Worm (Caenorhabditis elegans) whole organism, L1 larva: ENCODE results near the gene F14F9.5.
A peak's percentile ranks its signal among the peaks of the same experiment; 100 is the strongest.

Experiments
- C16A3.4 ChIP-seq: fragments of 150-350 bp; optimal IDR thresholded peaks from 2 replicates; lab custom pipeline; 2014; ENCODE audit warnings: missing biosample characterization, missing genetic modification characterization
- Y116A8C.19 ChIP-seq: sonication (generic microtip); optimal IDR thresholded peaks from 2 replicates; lab custom pipeline; 2016; ENCODE audit warnings: missing compliant biosample characterization, missing genetic modification characterization, borderline replicate concordance
- alr-1 ChIP-seq: fragments of 200-800 bp; sonication (Bioruptor generic); optimal IDR thresholded peaks from 2 replicates; lab custom pipeline; 2018; ENCODE audit warnings: borderline replicate concordance, mild to moderate bottlenecking, missing genetic modification characterization, missing compliant biosample characterization
- ama-1 ChIP-seq: fragments of 150-350 bp; optimal IDR thresholded peaks from 2 replicates; lab custom pipeline; 2014
- blmp-1 ChIP-seq: fragments of 150-350 bp; optimal IDR thresholded peaks from 2 replicates; lab custom pipeline; 2014; ENCODE audit warnings: missing biosample characterization, missing genetic modification characterization
- ceh-63 ChIP-seq: fragments of 200-800 bp; sonication (Bioruptor generic); optimal IDR thresholded peaks from 2 replicates; lab custom pipeline; 2018; ENCODE audit warnings: mild to moderate bottlenecking, missing genetic modification characterization, missing compliant biosample characterization
- ceh-8 ChIP-seq: fragments of 200-800 bp; sonication (Bioruptor generic); optimal IDR thresholded peaks from 2 replicates; lab custom pipeline; 2018; ENCODE audit warnings: mild to moderate bottlenecking, missing genetic modification characterization, moderate library complexity, missing compliant biosample characterization
- ceh-82 ChIP-seq, 3 experiments: fragments of 150-350 bp in 1 of 3; sonication (generic microtip) in 2 of 3; optimal IDR thresholded peaks; 2 replicates each; lab custom pipeline; 2014 to 2017; ENCODE audit warnings: missing biosample characterization in 3 of 3, missing genetic modification characterization in 3 of 3
- ces-1 ChIP-seq: fragments of 150-350 bp; optimal IDR thresholded peaks from 2 replicates; lab custom pipeline; 2014; ENCODE audit warnings: missing biosample characterization, missing genetic modification reagents, missing genetic modification characterization
- dpl-1 ChIP-seq, 3 experiments: fragments of 150-350 bp in 2 of 3; sonication (generic microtip) in 1 of 3; optimal IDR thresholded peaks; 2 replicates each; lab custom pipeline; 2014 to 2017; ENCODE audit warnings: missing biosample characterization in 3 of 3, missing genetic modification characterization in 3 of 3, missing genetic modification reagents in 3 of 3
- dsc-1 ChIP-seq: sonication (generic microtip); optimal IDR thresholded peaks from 2 replicates; lab custom pipeline; 2016; ENCODE audit warnings: mild to moderate bottlenecking, missing genetic modification characterization, missing compliant biosample characterization
- efl-1 ChIP-seq, 4 experiments: fragments of 150-350 bp; optimal IDR thresholded peaks in 3 of 4; peaks in 1 of 4; 1 replicate in 1 of 4; 2 replicates in 3 of 4; lab custom pipeline; 2014; ENCODE audit warnings: missing biosample characterization in 2 of 4, missing genetic modification characterization in 2 of 4, missing genetic modification reagents in 2 of 4
- efl-3 ChIP-seq: fragments of 200-800 bp; sonication (Bioruptor generic); optimal IDR thresholded peaks from 2 replicates; lab custom pipeline; 2018; ENCODE audit warnings: mild to moderate bottlenecking, missing genetic modification characterization, missing compliant biosample characterization
- egl-27 ChIP-seq, 2 experiments: fragments of 150-350 bp in 1 of 2; sonication (generic microtip); optimal IDR thresholded peaks; 3 replicates each; lab custom pipeline; 2017 to 2018; ENCODE audit warnings: missing biosample characterization in 2 of 2, missing genetic modification characterization in 2 of 2, missing genetic modification reagents in 2 of 2
- fkh-10 ChIP-seq: sonication (generic microtip); optimal IDR thresholded peaks from 2 replicates; lab custom pipeline; 2017; ENCODE audit warnings: missing biosample characterization, missing genetic modification reagents, missing genetic modification characterization
- fkh-4 ChIP-seq: sonication (generic microtip); optimal IDR thresholded peaks from 2 replicates; lab custom pipeline; 2016; ENCODE audit warnings: missing compliant biosample characterization, missing genetic modification characterization, borderline replicate concordance
- fkh-8 ChIP-seq: sonication (generic microtip); optimal IDR thresholded peaks from 2 replicates; lab custom pipeline; 2016; ENCODE audit warnings: mild to moderate bottlenecking, missing genetic modification characterization, missing compliant biosample characterization
- fos-1 ChIP-seq: fragments of 150-350 bp; optimal IDR thresholded peaks from 2 replicates; lab custom pipeline; 2014; ENCODE audit warnings: missing biosample characterization, missing genetic modification characterization
- hlh-17 ChIP-seq: fragments of 200-800 bp; sonication (Bioruptor generic); optimal IDR thresholded peaks from 2 replicates; lab custom pipeline; 2018; ENCODE audit warnings: missing genetic modification characterization, mild to moderate bottlenecking, missing compliant biosample characterization, moderate library complexity, borderline replicate concordance
- hpl-2 ChIP-seq: fragments of 150-350 bp; optimal IDR thresholded peaks from 2 replicates; lab custom pipeline; 2014; ENCODE audit warnings: missing biosample characterization, missing genetic modification reagents, missing genetic modification characterization
- irx-1 ChIP-seq: sonication (generic microtip); optimal IDR thresholded peaks from 2 replicates; lab custom pipeline; 2016; ENCODE audit warnings: missing genetic modification characterization, missing compliant biosample characterization
- jun-1 ChIP-seq: fragments of 150-350 bp; optimal IDR thresholded peaks from 2 replicates; lab custom pipeline; 2014; ENCODE audit warnings: missing biosample characterization, missing genetic modification reagents, missing genetic modification characterization
- lin-14 ChIP-seq: fragments of 200-800 bp; sonication (Bioruptor generic); optimal IDR thresholded peaks from 2 replicates; lab custom pipeline; 2018; ENCODE audit warnings: mild to moderate bottlenecking, missing genetic modification characterization, moderate library complexity, missing compliant biosample characterization
- lin-35 ChIP-seq, 2 experiments: fragments of 150-350 bp; optimal IDR thresholded peaks; 2 replicates each; lab custom pipeline; 2014; ENCODE audit warnings: missing biosample characterization in 2 of 2, missing genetic modification characterization in 2 of 2, missing genetic modification reagents in 2 of 2
- lir-3 ChIP-seq: sonication (generic microtip); optimal IDR thresholded peaks from 2 replicates; lab custom pipeline; 2016; ENCODE audit warnings: mild to moderate bottlenecking, missing genetic modification characterization, moderate library complexity, missing compliant biosample characterization; ENCODE audit not compliant: poor library complexity
- lsy-2 ChIP-seq, 2 experiments: fragments of 150-350 bp; optimal IDR thresholded peaks; 2 replicates each; lab custom pipeline; 2014; ENCODE audit warnings: missing biosample characterization in 2 of 2, missing genetic modification characterization in 2 of 2
- mef-2 ChIP-seq: fragments of 150-350 bp; optimal IDR thresholded peaks from 2 replicates; lab custom pipeline; 2014; ENCODE audit warnings: missing biosample characterization, missing genetic modification characterization
- mep-1 ChIP-seq: fragments of 150-350 bp; optimal IDR thresholded peaks from 2 replicates; lab custom pipeline; 2014; ENCODE audit warnings: missing biosample characterization, missing genetic modification characterization
- nhr-12 ChIP-seq: sonication (generic microtip); optimal IDR thresholded peaks from 2 replicates; lab custom pipeline; 2017; ENCODE audit warnings: missing biosample characterization, missing genetic modification characterization
- nhr-19 ChIP-seq: fragments of 200-800 bp; sonication (Bioruptor generic); conservative IDR thresholded peaks from 2 replicates; pipeline ENCODE4 v1.3.6; 2022; ENCODE audit warnings: missing genetic modification characterization, missing compliant biosample characterization
- nhr-20 ChIP-seq: sonication (generic microtip); optimal IDR thresholded peaks from 2 replicates; lab custom pipeline; 2016; ENCODE audit warnings: mild to moderate bottlenecking, missing genetic modification characterization, missing compliant biosample characterization
- nhr-237 ChIP-seq: fragments of 150-350 bp; optimal IDR thresholded peaks from 2 replicates; lab custom pipeline; 2014; ENCODE audit warnings: missing biosample characterization, missing genetic modification characterization
- nhr-28 ChIP-seq: fragments of 150-350 bp; optimal IDR thresholded peaks from 2 replicates; lab custom pipeline; 2014; ENCODE audit warnings: missing biosample characterization, missing genetic modification characterization
- nhr-47 ChIP-seq: sonication (generic microtip); optimal IDR thresholded peaks from 2 replicates; lab custom pipeline; 2016; ENCODE audit warnings: mild to moderate bottlenecking, missing genetic modification characterization, moderate library complexity, missing compliant biosample characterization
- nhr-71 ChIP-seq: sonication (generic microtip); optimal IDR thresholded peaks from 2 replicates; lab custom pipeline; 2016; ENCODE audit warnings: mild to moderate bottlenecking, missing genetic modification characterization, moderate library complexity, missing compliant biosample characterization
- nhr-77 ChIP-seq: fragments of 150-350 bp; optimal IDR thresholded peaks from 2 replicates; lab custom pipeline; 2014; ENCODE audit warnings: missing biosample characterization, missing genetic modification characterization
- nhr-84 ChIP-seq: sonication (generic microtip); optimal IDR thresholded peaks from 2 replicates; lab custom pipeline; 2017; ENCODE audit warnings: missing biosample characterization, missing genetic modification characterization
- nhr-85 ChIP-seq: sonication (generic microtip); peaks from one replicate; lab custom pipeline; 2016; ENCODE audit warnings: missing genetic modification characterization, inconsistent platforms, missing compliant biosample characterization
- pag-3 ChIP-seq: sonication (generic microtip); optimal IDR thresholded peaks from 2 replicates; lab custom pipeline; 2017; ENCODE audit warnings: missing genetic modification characterization, mild to moderate bottlenecking, missing compliant biosample characterization, antibody characterized with exemption, borderline replicate concordance; ENCODE audit not compliant: insufficient read depth
- pax-3 ChIP-seq: fragments of 200-800 bp; sonication (Bioruptor generic); optimal IDR thresholded peaks from 2 replicates; lab custom pipeline; 2018; ENCODE audit warnings: mild to moderate bottlenecking, missing genetic modification characterization, moderate library complexity, missing compliant biosample characterization
- pqm-1 ChIP-seq: sonication (generic microtip); optimal IDR thresholded peaks from 3 replicates; lab custom pipeline; 2017; ENCODE audit warnings: missing biosample characterization, missing genetic modification characterization
- rnt-1 ChIP-seq: sonication (generic microtip); optimal IDR thresholded peaks from 2 replicates; lab custom pipeline; 2016; ENCODE audit warnings: mild to moderate bottlenecking, missing genetic modification characterization, moderate library complexity, missing compliant biosample characterization
- swsn-7 ChIP-seq: sonication (generic microtip); optimal IDR thresholded peaks from 2 replicates; lab custom pipeline; 2016; ENCODE audit warnings: missing genetic modification characterization, missing compliant biosample characterization
- unc-86 ChIP-seq: sonication (generic microtip); optimal IDR thresholded peaks from 2 replicates; lab custom pipeline; 2016; ENCODE audit warnings: missing genetic modification characterization, missing compliant biosample characterization
- vab-15 ChIP-seq: sonication (generic microtip); optimal IDR thresholded peaks from 2 replicates; lab custom pipeline; 2017; ENCODE audit warnings: missing genotype, mild to moderate bottlenecking, missing genetic modification characterization, missing compliant biosample characterization
- xbp-1 ChIP-seq: sonication (generic microtip); optimal IDR thresholded peaks from 2 replicates; lab custom pipeline; 2016; ENCODE audit warnings: missing genetic modification characterization, missing compliant biosample characterization
- zag-1 ChIP-seq: fragments of 150-350 bp; optimal IDR thresholded peaks from 2 replicates; lab custom pipeline; 2014; ENCODE audit warnings: missing biosample characterization, missing genetic modification characterization
- zip-4 ChIP-seq: fragments of 200-800 bp; sonication (Bioruptor generic); optimal IDR thresholded peaks from 2 replicates; lab custom pipeline; 2018; ENCODE audit warnings: mild to moderate bottlenecking, missing genetic modification characterization, moderate library complexity, missing compliant biosample characterization
- ztf-11 ChIP-seq, 2 experiments: sonication (generic microtip); optimal IDR thresholded peaks; 2 replicates each; lab custom pipeline; 2016 to 2017; ENCODE audit warnings: missing genetic modification characterization in 2 of 2, missing biosample characterization in 1 of 2, missing compliant biosample characterization in 1 of 2
- ztf-4 ChIP-seq: fragments of 150-350 bp; optimal IDR thresholded peaks from 2 replicates; lab custom pipeline; 2014; ENCODE audit warnings: missing biosample characterization, missing genetic modification characterization

Gene F14F9.5

DNA sequence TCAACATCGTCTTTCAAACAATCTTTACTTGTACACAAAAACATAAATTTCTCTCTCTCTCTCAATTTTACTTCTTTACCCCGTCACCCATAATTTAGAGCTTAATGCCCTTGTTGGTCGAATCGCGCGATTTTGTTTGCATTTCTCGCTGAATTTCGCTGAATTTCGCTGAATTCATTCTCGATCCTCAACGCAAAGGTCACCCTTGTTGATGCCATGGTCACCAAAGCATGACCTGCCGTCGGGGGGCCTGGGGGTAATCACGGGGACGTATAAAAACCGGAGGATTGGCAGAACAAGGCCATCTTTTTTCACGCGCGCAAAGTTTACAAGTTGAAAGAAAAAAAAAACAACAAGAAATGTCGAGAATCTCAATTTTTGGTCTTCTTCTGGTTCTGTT is 3.1 kb downstream of the F14F9.5 start, which contains the start of gene F14F9.8:
TSS of gene F14F9.8 (plus strand) at position 301 of the 400 bp plus-strand sequence.
- no peak for TF ChIP-seq lin-14 (GFP tag; lab: Kevin White, UChicago)
- no peak for TF ChIP-seq xbp-1 (tag; lab: Kevin White, UChicago)
- peak; percentile 16 for TF ChIP-seq blmp-1 (tag; lab: Kevin White, UChicago)
- TF ChIP-seq ztf-11 (tag; optimal IDR thresholded peaks at IDR 0.05; lab: Kevin White, UChicago), result no peak
- peak; percentile 72 for TF ChIP-seq nhr-85 (tag; lab: Kevin White, UChicago)
- TF ChIP-seq fos-1, result no peak
- TF ChIP-seq lir-3 (tag; lab: Kevin White, UChicago), result no peak
- TF ChIP-seq ces-1 (GFP tag; lab: Kevin White, UChicago), result no peak

DNA sequence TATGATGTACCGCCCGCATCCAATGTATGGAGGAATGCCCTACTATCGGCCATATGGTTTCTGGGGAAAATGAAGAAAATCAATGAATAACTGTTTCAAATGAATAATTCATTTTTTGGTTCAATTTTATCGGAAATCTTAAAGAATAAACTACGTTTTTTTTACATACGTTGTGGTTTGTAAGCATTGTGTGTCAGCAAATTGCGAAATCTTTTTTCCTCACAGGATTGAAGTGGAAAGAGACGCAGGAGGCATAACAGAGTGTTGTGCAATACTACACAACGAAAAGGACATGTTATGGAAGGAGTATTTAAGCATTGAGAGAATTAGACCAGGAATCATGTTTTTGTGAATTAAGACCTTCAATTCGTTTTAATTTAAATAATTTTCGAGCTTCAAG is 4.5 kb downstream of the F14F9.5 start:
- TF ChIP-seq ceh-82 (tag; optimal IDR thresholded peaks at IDR 0.05; lab: Kevin White, UChicago) (peak; percentile 51 to 77 (median 55)), nhr-71 (tag; lab: Kevin White, UChicago) (no peak), vab-15 (tag; lab: Kevin White, UChicago) (no peak), ceh-63 (no peak), lsy-2 (tag; optimal IDR thresholded peaks at IDR 0.05; lab: Kevin White, UChicago) (peak in 1 of 2 experiments; percentile 71), C16A3.4 (tag; lab: Kevin White, UChicago) (peak; percentile 23), mep-1 (tag; lab: Kevin White, UChicago) (peak; percentile 51), ztf-4 (tag; lab: Kevin White, UChicago) (no peak), nhr-237 (peak; percentile 22), pag-3 (tag; lab: Kevin White, UChicago) (no peak), nhr-28 (tag; lab: Kevin White, UChicago) (no peak), dpl-1 (GFP tag; optimal IDR thresholded peaks at IDR 0.05; lab: Kevin White, UChicago) (peak in 1 of 3 experiments; percentile 36), blmp-1 (tag; lab: Kevin White, UChicago) (peak; percentile 4), pax-3 (tag; lab: Kevin White, UChicago) (no peak), egl-27 (tag; optimal IDR thresholded peaks at IDR 0.05; lab: Kevin White, UChicago) (no peak), unc-86 (tag; lab: Kevin White, UChicago) (no peak), dsc-1 (tag; lab: Kevin White, UChicago) (no peak), nhr-12 (no peak), efl-1 (optimal IDR thresholded peaks at IDR 0.05; lab: Kevin White, UChicago) (peak; percentile 38 to 65), efl-1 (GFP tag; optimal IDR thresholded peaks at IDR 0.05 in 1 of 2; lab: Kevin White, UChicago) (peak; percentile 45 to 48), hpl-2 (GFP tag; lab: Kevin White, UChicago) (no peak), pqm-1 (tag; lab: Kevin White, UChicago) (no peak), nhr-77 (no peak), fkh-10 (GFP tag; lab: Kevin White, UChicago) (no peak), ama-1 (lab: Kevin White, UChicago) (no peak), swsn-7 (tag; lab: Kevin White, UChicago) (peak; percentile 11), rnt-1 (tag; lab: Kevin White, UChicago) (peak; percentile 51), irx-1 (tag; lab: Kevin White, UChicago) (no peak), nhr-20 (peak; percentile 32), nhr-47 (tag; lab: Kevin White, UChicago) (peak; percentile 23), ceh-8 (GFP tag; lab: Kevin White, UChicago) (no peak), xbp-1 (tag; lab: Kevin White, UChicago) (peak; percentile 17), zip-4 (GFP tag; lab: Kevin White, UChicago) (peak; percentile 68), hlh-17 (GFP tag; lab: Kevin White, UChicago) (no peak), efl-3 (no peak), jun-1 (tag; lab: Kevin White, UChicago) (peak; percentile 22), nhr-84 (tag; lab: Kevin White, UChicago) (no peak), Y116A8C.19 (no peak), lin-35 (GFP tag; optimal IDR thresholded peaks at IDR 0.05; lab: Kevin White, UChicago) (peak; percentile 21 to 42), alr-1 (tag; lab: Kevin White, UChicago) (no peak), zag-1 (tag; lab: Kevin White, UChicago) (no peak), fkh-4 (no peak), mef-2 (tag; lab: Kevin White, UChicago) (no peak), fkh-8 (tag; lab: Kevin White, UChicago) (peak; percentile 34), nhr-19 (no peak), nhr-85 (tag; lab: Kevin White, UChicago) (peak; percentile 63)
